Worm (Caenorhabditis elegans) whole organism, young adult: ENCODE data around the gene ins-13.

Experiments
- B0035.1 ChIP-seq: sonication (generic microtip); optimal IDR thresholded peaks from 2 replicates; lab custom pipeline; 2016; ENCODE audit warnings: missing genetic modification characterization, mild to moderate bottlenecking, missing compliant biosample characterization, missing genotype, missing genetic modification reagents
- C06A6.2 ChIP-seq: fragments of 200-800 bp; sonication (Bioruptor generic); conservative IDR thresholded peaks from 2 replicates; pipeline ENCODE4 v1.3.6; 2022; ENCODE audit warnings: missing genetic modification characterization, missing compliant biosample characterization
- C17E4.6 ChIP-seq: fragments of 200-800 bp; sonication (Bioruptor generic); IDR thresholded peaks from 2 replicates; pipeline ENCODE4 v1.3.6; 2022; ENCODE audit warnings: missing genetic modification reagents, missing genetic modification characterization, missing compliant biosample characterization
- F10E7.11 ChIP-seq: sonication (generic microtip); optimal IDR thresholded peaks from 2 replicates; lab custom pipeline; 2017; ENCODE audit warnings: mild to moderate bottlenecking, missing genetic modification characterization, moderate library complexity, missing compliant biosample characterization
- F22D6.2 ChIP-seq: sonication (generic microtip); optimal IDR thresholded peaks from 2 replicates; lab custom pipeline; 2016; ENCODE audit warnings: mild to moderate bottlenecking, missing genetic modification characterization, missing compliant biosample characterization
- F33H1.4 ChIP-seq: fragments of 200-800 bp; sonication (Bioruptor generic); IDR thresholded peaks from 2 replicates; pipeline ENCODE4 v1.3.6; 2022; ENCODE audit warnings: missing genetic modification reagents, missing genetic modification characterization, missing compliant biosample characterization
- F37B4.10 ChIP-seq: fragments of 200-800 bp; sonication (Bioruptor generic); IDR thresholded peaks from 2 replicates; pipeline ENCODE4 v1.3.6; 2022; ENCODE audit warnings: missing genetic modification characterization, missing compliant biosample characterization
- F39B2.1 ChIP-seq: fragments of 200-800 bp; sonication (Bioruptor generic); IDR thresholded peaks from 2 replicates; pipeline ENCODE4 v1.3.6; 2022; ENCODE audit warnings: missing genetic modification reagents, missing genetic modification characterization, missing compliant biosample characterization
- F52B5.7 ChIP-seq: sonication (generic microtip); optimal IDR thresholded peaks from 2 replicates; lab custom pipeline; 2016; ENCODE audit warnings: mild to moderate bottlenecking, missing genetic modification characterization, missing compliant biosample characterization
- F57A8.1 ChIP-seq: fragments of 200-800 bp; sonication (Bioruptor generic); optimal IDR thresholded peaks from 2 replicates; lab custom pipeline; 2018; ENCODE audit warnings: mild to moderate bottlenecking, missing genetic modification characterization, moderate library complexity, missing compliant biosample characterization
- K11D2.4 ChIP-seq: fragments of 200-800 bp; sonication (Bioruptor generic); IDR thresholded peaks from 2 replicates; pipeline ENCODE4 v1.3.6; 2022; ENCODE audit warnings: missing genetic modification reagents, missing genetic modification characterization, missing compliant biosample characterization
- K12H6.12 ChIP-seq: fragments of 200-800 bp; sonication (Bioruptor generic); optimal IDR thresholded peaks from 2 replicates; lab custom pipeline; 2018; ENCODE audit warnings: mild to moderate bottlenecking, missing genetic modification characterization, missing compliant biosample characterization
- T26A5.8 ChIP-seq: sonication (generic microtip); optimal IDR thresholded peaks from 2 replicates; lab custom pipeline; 2016; ENCODE audit warnings: missing genetic modification characterization, missing compliant biosample characterization
- Y53F4B.3 ChIP-seq: fragments of 200-800 bp; sonication (Bioruptor generic); IDR thresholded peaks from 2 replicates; pipeline ENCODE4 v1.3.6; 2022; ENCODE audit warnings: missing genetic modification reagents, missing genetic modification characterization, missing compliant biosample characterization
- Y53G8AR.9 ChIP-seq: fragments of 200-800 bp; sonication (Bioruptor generic); conservative IDR thresholded peaks from 2 replicates; pipeline ENCODE4 v1.3.6; 2022; ENCODE audit warnings: missing genetic modification reagents, missing genetic modification characterization, missing compliant biosample characterization
- athp-1 ChIP-seq: sonication (generic microtip); optimal IDR thresholded peaks from 2 replicates; lab custom pipeline; 2017; ENCODE audit warnings: mild to moderate bottlenecking, missing genetic modification characterization, missing compliant biosample characterization
- bed-2 ChIP-seq: fragments of 200-800 bp; sonication (Bioruptor generic); IDR thresholded peaks from 2 replicates; pipeline ENCODE4 v1.3.6; 2022; ENCODE audit warnings: missing genetic modification reagents, missing genetic modification characterization, missing compliant biosample characterization
- cebp-1 ChIP-seq, 2 experiments: fragments of 200-800 bp in 1 of 2; sonication (Bioruptor generic) in 1 of 2; sonication (generic microtip) in 1 of 2; IDR thresholded peaks in 1 of 2; optimal IDR thresholded peaks in 1 of 2; 2 replicates each; pipeline versions ENCODE4 v1.3.6 to Lab custom; 2017 to 2022; ENCODE audit warnings: missing compliant biosample characterization in 2 of 2, missing genetic modification characterization in 2 of 2, mild to moderate bottlenecking in 1 of 2, missing genetic modification reagents in 1 of 2, moderate library complexity in 1 of 2
- ceh-100 ChIP-seq: fragments of 200-800 bp; sonication (Bioruptor generic); IDR thresholded peaks from 2 replicates; pipeline ENCODE4 v1.3.6; 2022; ENCODE audit warnings: missing genetic modification reagents, missing genetic modification characterization, missing compliant biosample characterization
- chd-7 ChIP-seq: sonication (generic microtip); optimal IDR thresholded peaks from 2 replicates; lab custom pipeline; 2016; ENCODE audit warnings: mild to moderate bottlenecking, missing genetic modification characterization, moderate library complexity, missing compliant biosample characterization
- die-1 ChIP-seq: sonication (generic microtip); optimal IDR thresholded peaks from 2 replicates; lab custom pipeline; 2016; ENCODE audit warnings: missing genotype, mild to moderate bottlenecking, missing genetic modification characterization, missing compliant biosample characterization
- dpff-1 ChIP-seq: sonication (generic microtip); optimal IDR thresholded peaks from 2 replicates; lab custom pipeline; 2017; ENCODE audit warnings: mild to moderate bottlenecking, missing genetic modification characterization, missing compliant biosample characterization
- egl-18 ChIP-seq: fragments of 200-800 bp; sonication (Bioruptor generic); IDR thresholded peaks from 2 replicates; pipeline ENCODE4 v1.3.6; 2022; ENCODE audit warnings: missing genetic modification reagents, missing genetic modification characterization, missing compliant biosample characterization
- egl-44 ChIP-seq: fragments of 200-800 bp; sonication (Bioruptor generic); IDR thresholded peaks from 2 replicates; pipeline ENCODE4 v1.3.6; 2022; ENCODE audit warnings: missing genetic modification reagents, missing genetic modification characterization, missing compliant biosample characterization
- him-1 ChIP-seq: sonication (generic microtip); optimal IDR thresholded peaks from 2 replicates; lab custom pipeline; 2016; ENCODE audit warnings: missing genotype, missing genetic modification reagents, missing genetic modification characterization, missing compliant biosample characterization
- hlh-12 ChIP-seq: sonication (generic microtip); optimal IDR thresholded peaks from 2 replicates; lab custom pipeline; 2016; ENCODE audit warnings: missing genetic modification characterization, missing compliant biosample characterization
- hmg-20 ChIP-seq: fragments of 200-800 bp; sonication (Bioruptor generic); IDR thresholded peaks from 2 replicates; pipeline ENCODE4 v1.3.6; 2022; ENCODE audit warnings: missing genetic modification reagents, missing genetic modification characterization, missing compliant biosample characterization
- hsf-1 ChIP-seq: fragments of 200-800 bp; sonication (Bioruptor generic); IDR thresholded peaks from 2 replicates; pipeline ENCODE4 v1.3.6; 2022; ENCODE audit warnings: missing genetic modification reagents, missing genetic modification characterization, missing compliant biosample characterization
- lag-1 ChIP-seq: fragments of 200-800 bp; sonication (Bioruptor generic); IDR thresholded peaks from 2 replicates; pipeline ENCODE4 v1.3.6; 2022; ENCODE audit warnings: missing genetic modification reagents, missing genetic modification characterization, missing compliant biosample characterization
- lin-54 ChIP-seq: fragments of 200-800 bp; sonication (Bioruptor generic); optimal IDR thresholded peaks from 2 replicates; lab custom pipeline; 2018; ENCODE audit warnings: mild to moderate bottlenecking, missing genetic modification characterization, missing compliant biosample characterization
- lsy-27 ChIP-seq: sonication (generic microtip); optimal IDR thresholded peaks from 2 replicates; lab custom pipeline; 2017; ENCODE audit warnings: missing genetic modification characterization, mild to moderate bottlenecking, missing compliant biosample characterization, antibody characterized with exemption, missing genotype, borderline replicate concordance; ENCODE audit not compliant: insufficient read depth
- madf-10 ChIP-seq: sonication (generic microtip); optimal IDR thresholded peaks from 2 replicates; lab custom pipeline; 2016; ENCODE audit warnings: mild to moderate bottlenecking, missing genetic modification characterization, missing compliant biosample characterization
- madf-3 ChIP-seq: fragments of 200-800 bp; sonication (Bioruptor generic); IDR thresholded peaks from 2 replicates; pipeline ENCODE4 v1.3.6; 2022; ENCODE audit warnings: missing genetic modification reagents, missing genetic modification characterization, missing compliant biosample characterization
- mcd-1 ChIP-seq: fragments of 200-800 bp; sonication (Bioruptor generic); IDR thresholded peaks from 2 replicates; pipeline ENCODE4 v1.3.6; 2022; ENCODE audit warnings: missing genetic modification reagents, missing genetic modification characterization, missing compliant biosample characterization
- nfya-1 ChIP-seq: sonication (generic microtip); optimal IDR thresholded peaks from 2 replicates; lab custom pipeline; 2017; ENCODE audit warnings: antibody characterized with exemption, missing compliant biosample characterization, missing genetic modification characterization, borderline replicate concordance; ENCODE audit not compliant: insufficient read depth
- nfyb-1 ChIP-seq: fragments of 200-800 bp; sonication (Bioruptor generic); IDR thresholded peaks from 2 replicates; pipeline ENCODE4 v1.3.6; 2022; ENCODE audit warnings: missing genetic modification reagents, missing genetic modification characterization, missing compliant biosample characterization
- pbrm-1 ChIP-seq: fragments of 200-800 bp; sonication (Bioruptor generic); IDR thresholded peaks from 2 replicates; pipeline ENCODE4 v1.3.6; 2022; ENCODE audit warnings: missing genetic modification reagents, missing genetic modification characterization, missing compliant biosample characterization
- rpc-1 ChIP-seq, 2 experiments: fragments of 150-350 bp in 1 of 2; sonication (generic microtip) in 1 of 2; optimal IDR thresholded peaks; 2 replicates each; lab custom pipeline; 2014 to 2018; ENCODE audit warnings: missing biosample characterization in 1 of 2, missing genetic modification characterization in 1 of 2, missing genetic modification reagents in 1 of 2, missing genotype in 1 of 2
- sdz-38 ChIP-seq: sonication (generic microtip); optimal IDR thresholded peaks from 2 replicates; lab custom pipeline; 2016; ENCODE audit warnings: missing genotype, missing genetic modification characterization, missing compliant biosample characterization
- snpc-1.1 ChIP-seq: sonication (generic microtip); optimal IDR thresholded peaks from 2 replicates; lab custom pipeline; 2017; ENCODE audit warnings: missing genetic modification characterization, mild to moderate bottlenecking, missing compliant biosample characterization, antibody characterized with exemption, moderate library complexity, missing genotype, missing genetic modification reagents; ENCODE audit not compliant: insufficient read depth
- snpc-4 ChIP-seq, 5 experiments: fragments of 150-350 bp in 1 of 5; sonication (generic microtip) in 4 of 5; optimal IDR thresholded peaks; 2 replicates each; lab custom pipeline; 2014 to 2018; ENCODE audit warnings: missing genetic modification characterization in 5 of 5, missing biosample characterization in 3 of 5, antibody characterized with exemption in 2 of 5, mild to moderate bottlenecking in 2 of 5, missing compliant biosample characterization in 2 of 5, missing genotype in 2 of 5, moderate library complexity in 2 of 5, missing genetic modification reagents in 1 of 5
- tbx-9 ChIP-seq: sonication (generic microtip); optimal IDR thresholded peaks from 2 replicates; lab custom pipeline; 2016; ENCODE audit warnings: borderline replicate concordance, missing genetic modification characterization, inconsistent platforms, missing compliant biosample characterization
- unc-130 ChIP-seq: sonication (generic microtip); optimal IDR thresholded peaks from 2 replicates; lab custom pipeline; 2016; ENCODE audit warnings: missing genetic modification reagents, missing genetic modification characterization, missing compliant biosample characterization
- ztf-28 ChIP-seq: fragments of 200-800 bp; sonication (Bioruptor generic); IDR thresholded peaks from 2 replicates; pipeline ENCODE4 v1.3.6; 2022; ENCODE audit warnings: missing genetic modification reagents, missing genetic modification characterization, missing compliant biosample characterization
- ztf-3 ChIP-seq: fragments of 200-800 bp; sonication (Bioruptor generic); optimal IDR thresholded peaks from 2 replicates; lab custom pipeline; 2018; ENCODE audit warnings: mild to moderate bottlenecking, missing genetic modification characterization, missing compliant biosample characterization

The ins-13 gene

ce11 chrII:5549746-5550145, 5.1 kb upstream of the ins-13 start, which contains the start of gene C17C3.6:
Gene C17C3.6 (plus strand): TSS chrII:5550046.
- no peak for TF ChIP-seq lag-1
- no peak for TF ChIP-seq egl-44 (GFP tag; lab: Robert Waterston, UW)
- TF ChIP-seq cebp-1 (GFP tag; IDR thresholded peaks at IDR 0.05; lab: Robert Waterston, UW): no peak
- no peak for TF ChIP-seq cebp-1 (tag; optimal IDR thresholded peaks at IDR 0.05; lab: Kevin White, UChicago)
- TF ChIP-seq Y53F4B.3: no peak
- no peak for TF ChIP-seq F39B2.1 (GFP tag; lab: Robert Waterston, UW)
- no peak for TF ChIP-seq K12H6.12 (tag; lab: Kevin White, UChicago)
- TF ChIP-seq sdz-38 (tag; lab: Kevin White, UChicago): no peak
- TF ChIP-seq F52B5.7 (tag; lab: Kevin White, UChicago): no peak
- no peak for TF ChIP-seq dpff-1 (tag; lab: Kevin White, UChicago)
- TF ChIP-seq C17E4.6 (GFP tag; lab: Robert Waterston, UW): no peak
- TF ChIP-seq lsy-27: no peak
- TF ChIP-seq bed-2: no peak
- no peak for TF ChIP-seq him-1 (tag; lab: Kevin White, UChicago)
- TF ChIP-seq F37B4.10: no peak
- no peak for TF ChIP-seq ztf-3 (GFP tag; lab: Kevin White, UChicago)
- TF ChIP-seq rpc-1 (optimal IDR thresholded peaks at IDR 0.05; lab: Kevin White, UChicago): no peak
- no peak for TF ChIP-seq rpc-1 (tag; optimal IDR thresholded peaks at IDR 0.05; lab: Kevin White, UChicago)
- TF ChIP-seq nfyb-1: no peak
- TF ChIP-seq tbx-9 (tag; lab: Kevin White, UChicago): no peak
- TF ChIP-seq F33H1.4: no peak
- TF ChIP-seq lin-54 (GFP tag; lab: Kevin White, UChicago): no peak

DNA sequence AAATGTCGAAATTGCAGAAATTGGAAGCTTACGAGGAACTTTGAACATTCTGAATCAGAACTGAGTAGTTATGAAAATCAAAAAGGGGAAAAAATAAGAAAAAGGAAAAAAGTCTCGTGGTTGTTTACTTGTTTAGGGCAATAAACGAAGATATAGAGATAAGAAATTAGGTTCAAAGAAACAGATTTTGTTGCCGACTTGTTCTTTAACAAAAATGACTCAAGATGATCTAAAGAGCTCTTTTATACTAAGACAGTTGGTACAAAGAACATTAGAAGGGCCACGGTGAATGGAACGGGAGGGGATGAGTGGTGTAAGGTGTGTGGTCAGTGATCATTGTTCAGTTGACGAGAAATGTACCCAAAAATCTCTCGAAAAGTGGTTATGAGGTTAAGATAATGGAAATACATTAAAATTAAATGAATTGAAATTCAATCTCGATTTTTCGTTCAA, 2.8 kb upstream of the ins-13 start, which contains the start of gene acdh-2:
Gene acdh-2, minus strand, starts transcription at position 51 of the 453 bp plus-strand sequence.
- no peak for TF ChIP-seq unc-130
- TF ChIP-seq T26A5.8 (tag; lab: Kevin White, UChicago): no peak
- no peak for TF ChIP-seq die-1
- TF ChIP-seq snpc-4 (GFP tag; optimal IDR thresholded peaks at IDR 0.05; lab: Kevin White, UChicago): no peak
- peak in 2 of 4 experiments; percentile 3 to 50 for TF ChIP-seq snpc-4 (tag; optimal IDR thresholded peaks at IDR 0.05; lab: Kevin White, UChicago)
- TF ChIP-seq F57A8.1 (GFP tag; lab: Kevin White, UChicago): no peak

ce11 chrII:5544145-5544515, 534 bp downstream of the ins-13 start:
- TF ChIP-seq F10E7.11 (tag; lab: Kevin White, UChicago) (no peak), Y53G8AR.9 (GFP tag; lab: Robert Waterston, UW) (peak; percentile 37), athp-1 (tag; lab: Kevin White, UChicago) (no peak), F22D6.2 (peak; percentile 32), snpc-1.1 (peak; percentile 82), mcd-1 (GFP tag; lab: Robert Waterston, UW) (peak; percentile 61), madf-3 (GFP tag; lab: Robert Waterston, UW) (no peak), B0035.1 (tag; lab: Kevin White, UChicago) (no peak), hsf-1 (GFP tag; lab: Robert Waterston, UW) (peak; percentile 11; the same call in 1 of the 2 replicates), pbrm-1 (GFP tag; lab: Robert Waterston, UW) (peak; percentile 93), egl-44 (GFP tag; lab: Robert Waterston, UW) (peak; percentile 62; the same call in 1 of the 2 replicates), hmg-20 (GFP tag; lab: Robert Waterston, UW) (0 out of 2 replicates have a peak, but pooled peaks have one; percentile 27), K11D2.4 (peak; percentile 62; the same call in 1 of the 2 replicates), madf-10 (tag; lab: Kevin White, UChicago) (no peak), nfya-1 (tag; lab: Kevin White, UChicago) (no peak), lin-54 (GFP tag; lab: Kevin White, UChicago) (peak; percentile 25), ceh-100 (GFP tag; lab: Robert Waterston, UW) (no peak), ztf-28 (no peak), C06A6.2 (GFP tag; lab: Robert Waterston, UW) (peak; percentile 78), egl-18 (0 out of 2 replicates have a peak, but pooled peaks have one; percentile 9), hlh-12 (tag; lab: Kevin White, UChicago) (no peak), chd-7 (no peak)
